Fruit fly (Drosophila melanogaster) whole organism, adult: Measurements from ENCODE around the gene CG13609.

ENCODE experiments used
- CG11617 ChIP-seq: fragments of 200-800 bp; sonication (Bioruptor generic); optimal IDR thresholded peaks from 2 replicates; lab custom pipeline; 2017; ENCODE audit warnings: mild to moderate bottlenecking, missing biosample characterization, missing genetic modification reagents, missing genetic modification characterization
- CG12768 ChIP-seq: fragments of 200-800 bp; sonication (Bioruptor generic); optimal IDR thresholded peaks from 2 replicates; lab custom pipeline; 2017; ENCODE audit warnings: missing biosample characterization, missing genetic modification characterization, mild to moderate bottlenecking, moderate library complexity, missing genetic modification reagents
- CG33017 ChIP-seq: fragments of 200-800 bp; sonication (Bioruptor generic); optimal IDR thresholded peaks from 2 replicates; lab custom pipeline; 2018; ENCODE audit warnings: missing biosample characterization, mild to moderate bottlenecking, missing genetic modification characterization, moderate library complexity
- CG5204 ChIP-seq: fragments of 200-800 bp; sonication (Bioruptor generic); optimal IDR thresholded peaks from 2 replicates; lab custom pipeline; 2016; ENCODE audit warnings: missing biosample characterization, missing genetic modification characterization
- CG7101 ChIP-seq: fragments of 200-800 bp; sonication (Bioruptor generic); optimal IDR thresholded peaks from 2 replicates; lab custom pipeline; 2018; ENCODE audit warnings: missing biosample characterization, mild to moderate bottlenecking, missing genetic modification characterization, moderate library complexity
- Clk ChIP-seq: fragments of 200-800 bp; sonication (Bioruptor generic); optimal IDR thresholded peaks from 2 replicates; lab custom pipeline; 2017; ENCODE audit warnings: missing biosample characterization, missing genetic modification characterization
- Crg-1 ChIP-seq: fragments of 200-800 bp; sonication (Bioruptor generic); optimal IDR thresholded peaks from 2 replicates; lab custom pipeline; 2016; ENCODE audit warnings: missing biosample characterization, missing genetic modification characterization
- bab1 ChIP-seq: fragments of 200-800 bp; sonication (Bioruptor generic); optimal IDR thresholded peaks from 3 replicates; lab custom pipeline; 2019; ENCODE audit warnings: missing biosample characterization, mild to moderate bottlenecking, missing genetic modification characterization, moderate library complexity
- cic ChIP-seq: fragments of 200-800 bp; sonication (Bioruptor generic); optimal IDR thresholded peaks from 2 replicates; lab custom pipeline; 2017; ENCODE audit warnings: missing biosample characterization, mild to moderate bottlenecking, missing genetic modification characterization, moderate library complexity
- kay ChIP-seq: fragments of 200-800 bp; sonication (Bioruptor generic); peaks from one replicate; lab custom pipeline; 2016; ENCODE audit warnings: missing biosample characterization, missing genetic modification characterization, borderline replicate concordance
- pad ChIP-seq: fragments of 200-800 bp; sonication (Bioruptor generic); optimal IDR thresholded peaks from 3 replicates; lab custom pipeline; 2017; ENCODE audit warnings: missing biosample characterization, missing genetic modification characterization, mild to moderate bottlenecking, moderate library complexity, missing genetic modification reagents
- toe ChIP-seq: fragments of 200-800 bp; sonication (Bioruptor generic); optimal IDR thresholded peaks from 2 replicates; lab custom pipeline; 2016; ENCODE audit warnings: missing biosample characterization, missing genetic modification characterization

dm6 chr3R:24261380-24262021 lies 34.7 kb downstream of the CG13609 start:
- TF ChIP-seq kay (GFP tag; lab: Kevin White, UChicago), result no peak
- TF ChIP-seq CG12768 (GFP tag; lab: Kevin White, UChicago), result no peak
- no peak for TF ChIP-seq CG33017 (tag; lab: Kevin White, UChicago)
- no peak for TF ChIP-seq Crg-1
- TF ChIP-seq bab1 (GFP tag; lab: Kevin White, UChicago), result no peak
- no peak for TF ChIP-seq pad
- TF ChIP-seq CG5204 (GFP tag; lab: Kevin White, UChicago), result no peak
- TF ChIP-seq toe (GFP tag; lab: Kevin White, UChicago), result no peak
- TF ChIP-seq Clk (GFP tag; lab: Kevin White, UChicago), result no peak
- no peak for TF ChIP-seq CG7101 (tag; lab: Kevin White, UChicago)
- TF ChIP-seq CG11617 (GFP tag; lab: Kevin White, UChicago), result no peak
- TF ChIP-seq cic, result no peak
